Fruit fly (Drosophila melanogaster) whole organism, prepupa: ENCODE results near the gene Sems.

Experiments used
- Blimp-1 ChIP-seq: fragments of 200-800 bp; sonication (Bioruptor generic); optimal IDR thresholded peaks from 3 replicates; lab custom pipeline; 2017; ENCODE audit warnings: missing biosample characterization, missing genetic modification characterization, mild to moderate bottlenecking, moderate library complexity, missing genetic modification reagents
- CG10631 ChIP-seq: fragments of 200-800 bp; sonication (Bioruptor generic); optimal IDR thresholded peaks from 2 replicates; lab custom pipeline; 2016; ENCODE audit warnings: missing biosample characterization, missing genetic modification characterization
- CG10669 ChIP-seq: fragments of 200-800 bp; sonication (Bioruptor generic); optimal IDR thresholded peaks from 3 replicates; lab custom pipeline; 2018; ENCODE audit warnings: missing biosample characterization, mild to moderate bottlenecking, missing genetic modification characterization, moderate library complexity
- CG11294 ChIP-seq: fragments of 200-800 bp; sonication (Bioruptor generic); IDR thresholded peaks from 2 replicates; pipeline ENCODE4 v1.3.6; 2022; ENCODE audit warnings: missing biosample characterization, missing genetic modification characterization
- CG11762 ChIP-seq: fragments of 200-800 bp; sonication (Bioruptor generic); optimal IDR thresholded peaks from 3 replicates; lab custom pipeline; 2016; ENCODE audit warnings: missing biosample characterization, missing genetic modification characterization; ENCODE audit not compliant: insufficient read depth
- CG11902 ChIP-seq: fragments of 200-800 bp; sonication (Bioruptor generic); optimal IDR thresholded peaks from 3 replicates; lab custom pipeline; 2016; ENCODE audit warnings: missing biosample characterization, missing genetic modification characterization
- CG15336 ChIP-seq: fragments of 200-800 bp; sonication (Bioruptor generic); IDR thresholded peaks from 2 replicates; pipeline ENCODE4 v1.3.6; 2022; ENCODE audit warnings: missing biosample characterization, missing genetic modification characterization
- CG1621 ChIP-seq: fragments of 200-800 bp; sonication (Bioruptor generic); optimal IDR thresholded peaks from 3 replicates; lab custom pipeline; 2018; ENCODE audit warnings: missing biosample characterization, mild to moderate bottlenecking, missing genetic modification characterization
- CG16779 ChIP-seq: fragments of 200-800 bp; sonication (Bioruptor generic); optimal IDR thresholded peaks from 3 replicates; lab custom pipeline; 2017; ENCODE audit warnings: missing biosample characterization, mild to moderate bottlenecking, missing genetic modification characterization
- CG3032 ChIP-seq: fragments of 200-800 bp; optimal IDR thresholded peaks from 2 replicates; lab custom pipeline; 2019; ENCODE audit warnings: missing biosample characterization, mild to moderate bottlenecking, missing genetic modification characterization, moderate library complexity
- CG31627 ChIP-seq: fragments of 200-800 bp; sonication (Bioruptor generic); optimal IDR thresholded peaks from 3 replicates; lab custom pipeline; 2016; ENCODE audit warnings: missing biosample characterization, missing genetic modification characterization
- CG32006 ChIP-seq: fragments of 200-800 bp; sonication (Bioruptor generic); optimal IDR thresholded peaks from 3 replicates; lab custom pipeline; 2017; ENCODE audit warnings: missing biosample characterization, mild to moderate bottlenecking, missing genetic modification characterization
- CG34406 ChIP-seq: fragments of 200-800 bp; sonication (Bioruptor generic); optimal IDR thresholded peaks from 3 replicates; lab custom pipeline; 2016; ENCODE audit warnings: missing biosample characterization, missing genetic modification characterization
- CG3919 ChIP-seq: fragments of 200-800 bp; sonication (Bioruptor generic); optimal IDR thresholded peaks from 3 replicates; lab custom pipeline; 2016; ENCODE audit warnings: missing biosample characterization, missing genetic modification characterization
- CG4318 ChIP-seq: fragments of 200-800 bp; sonication (Bioruptor generic); optimal IDR thresholded peaks from 3 replicates; lab custom pipeline; 2017; ENCODE audit warnings: missing biosample characterization, mild to moderate bottlenecking, missing genetic modification characterization
- CG6163 ChIP-seq: fragments of 200-800 bp; sonication (Bioruptor generic); IDR thresholded peaks from 3 replicates; pipeline ENCODE4 v1.3.6; 2022; ENCODE audit warnings: missing biosample characterization, missing genetic modification characterization
- CG6276 ChIP-seq: fragments of 200-800 bp; sonication (Bioruptor generic); optimal IDR thresholded peaks from 2 replicates; lab custom pipeline; 2017; ENCODE audit warnings: missing biosample characterization, mild to moderate bottlenecking, missing genetic modification characterization
- CG6792 ChIP-seq: fragments of 200-800 bp; sonication (Bioruptor generic); optimal IDR thresholded peaks from 3 replicates; lab custom pipeline; 2016; ENCODE audit warnings: missing biosample characterization, missing genetic modification characterization
- CG6808 ChIP-seq: fragments of 200-800 bp; sonication (Bioruptor generic); optimal IDR thresholded peaks from 3 replicates; lab custom pipeline; 2017; ENCODE audit warnings: missing biosample characterization, missing genetic modification characterization, mild to moderate bottlenecking, moderate library complexity, missing genetic modification reagents
- CG6854 ChIP-seq: fragments of 200-800 bp; sonication (Bioruptor generic); optimal IDR thresholded peaks from 2 replicates; lab custom pipeline; 2017; ENCODE audit warnings: missing biosample characterization, mild to moderate bottlenecking, missing genetic modification characterization
- CG7368 ChIP-seq: fragments of 200-800 bp; sonication (Bioruptor generic); optimal IDR thresholded peaks from 3 replicates; lab custom pipeline; 2016; ENCODE audit warnings: missing biosample characterization, missing genetic modification characterization
- CG8319 ChIP-seq: fragments of 200-800 bp; sonication (Bioruptor generic); optimal IDR thresholded peaks from 3 replicates; lab custom pipeline; 2016; ENCODE audit warnings: missing biosample characterization, missing genetic modification characterization
- CG8632 ChIP-seq: fragments of 200-800 bp; sonication (Bioruptor generic); optimal IDR thresholded peaks from 3 replicates; lab custom pipeline; 2016; ENCODE audit warnings: missing biosample characterization, missing genetic modification characterization
- CG9139 ChIP-seq: fragments of 200-800 bp; sonication (Bioruptor generic); optimal IDR thresholded peaks from 3 replicates; lab custom pipeline; 2017; ENCODE audit warnings: missing biosample characterization, mild to moderate bottlenecking, missing genetic modification characterization
- Eip75B ChIP-seq: fragments of 200-800 bp; sonication (Bioruptor generic); optimal IDR thresholded peaks from 3 replicates; lab custom pipeline; 2016; ENCODE audit warnings: missing biosample characterization, missing genetic modification characterization
- Eip93F ChIP-seq: fragments of 200-800 bp; sonication (Bioruptor generic); optimal IDR thresholded peaks from 2 replicates; lab custom pipeline; 2016; ENCODE audit warnings: missing biosample characterization, mild to moderate bottlenecking, missing genetic modification characterization
- Ets21C ChIP-seq: fragments of 200-800 bp; sonication (Bioruptor generic); optimal IDR thresholded peaks from 3 replicates; lab custom pipeline; 2016; ENCODE audit warnings: missing biosample characterization, missing genetic modification characterization
- Ets96B ChIP-seq: fragments of 200-800 bp; optimal IDR thresholded peaks from 2 replicates; lab custom pipeline; 2019; ENCODE audit warnings: missing biosample characterization, mild to moderate bottlenecking, missing genetic modification characterization, moderate library complexity
- Gug ChIP-seq: fragments of 200-800 bp; sonication (Bioruptor generic); IDR thresholded peaks from 2 replicates; pipeline ENCODE4 v1.3.6; 2022; ENCODE audit warnings: missing biosample characterization, missing genetic modification characterization
- Hr38 ChIP-seq: sonication (Bioruptor generic); optimal IDR thresholded peaks from 2 replicates; lab custom pipeline; 2016; ENCODE audit warnings: missing biosample characterization, missing genetic modification characterization
- Met ChIP-seq: fragments of 200-800 bp; sonication (Bioruptor generic); optimal IDR thresholded peaks from 3 replicates; lab custom pipeline; 2016; ENCODE audit warnings: missing biosample characterization, missing genetic modification characterization
- OdsH ChIP-seq: fragments of 200-800 bp; sonication (Bioruptor generic); optimal IDR thresholded peaks from 3 replicates; lab custom pipeline; 2016; ENCODE audit warnings: missing biosample characterization, missing genetic modification characterization
- Smox ChIP-seq: fragments of 200-800 bp; sonication (Bioruptor generic); optimal IDR thresholded peaks from 3 replicates; lab custom pipeline; 2016; ENCODE audit warnings: missing biosample characterization, missing genetic modification characterization
- Sox102F ChIP-seq: fragments of 200-800 bp; sonication (Bioruptor generic); optimal IDR thresholded peaks from 2 replicates; lab custom pipeline; 2016; ENCODE audit warnings: missing biosample characterization, mild to moderate bottlenecking, missing genetic modification characterization
- Sox15 ChIP-seq: fragments of 200-800 bp; sonication (Bioruptor generic); optimal IDR thresholded peaks from 3 replicates; lab custom pipeline; 2016; ENCODE audit warnings: missing biosample characterization, missing genetic modification characterization
- dac ChIP-seq: fragments of 200-800 bp; sonication (Bioruptor generic); optimal IDR thresholded peaks from 2 replicates; lab custom pipeline; 2017; ENCODE audit warnings: missing biosample characterization, mild to moderate bottlenecking, missing genetic modification characterization
- dsx ChIP-seq: fragments of 200-800 bp; optimal IDR thresholded peaks from 3 replicates; lab custom pipeline; 2019; ENCODE audit warnings: missing biosample characterization, mild to moderate bottlenecking, missing genetic modification characterization, moderate library complexity; ENCODE audit not compliant: poor library complexity, severe bottlenecking
- esn ChIP-seq: fragments of 200-800 bp; sonication (Bioruptor generic); optimal IDR thresholded peaks from 2 replicates; lab custom pipeline; 2016; ENCODE audit warnings: missing biosample characterization, mild to moderate bottlenecking, missing genetic modification characterization, moderate library complexity
- fd59A ChIP-seq: fragments of 200-800 bp; sonication (Bioruptor generic); optimal IDR thresholded peaks from 2 replicates; lab custom pipeline; 2017; ENCODE audit warnings: missing biosample characterization, mild to moderate bottlenecking, missing genetic modification characterization, missing genetic modification reagents
- fd85E ChIP-seq: fragments of 200-800 bp; sonication (Bioruptor generic); optimal IDR thresholded peaks from 3 replicates; lab custom pipeline; 2016; ENCODE audit warnings: missing biosample characterization, missing genetic modification characterization
- fkh ChIP-seq: fragments of 200-800 bp; sonication (Bioruptor generic); optimal IDR thresholded peaks from 3 replicates; lab custom pipeline; 2017; ENCODE audit warnings: missing biosample characterization, mild to moderate bottlenecking, missing genetic modification characterization, moderate library complexity
- lz ChIP-seq: fragments of 200-800 bp; sonication (Bioruptor generic); optimal IDR thresholded peaks from 3 replicates; lab custom pipeline; 2016; ENCODE audit warnings: missing biosample characterization, missing genetic modification characterization
- net ChIP-seq: fragments of 200-800 bp; sonication (Bioruptor generic); optimal IDR thresholded peaks from 3 replicates; lab custom pipeline; 2016; ENCODE audit warnings: missing biosample characterization, missing genetic modification characterization
- pdm3 ChIP-seq: fragments of 200-800 bp; sonication (Bioruptor generic); optimal IDR thresholded peaks from 3 replicates; lab custom pipeline; 2016; ENCODE audit warnings: missing biosample characterization, missing genetic modification characterization
- spab ChIP-seq: fragments of 200-800 bp; sonication (Bioruptor generic); optimal IDR thresholded peaks from 2 replicates; lab custom pipeline; 2017; ENCODE audit warnings: missing biosample characterization, mild to moderate bottlenecking, missing genetic modification characterization, missing genetic modification reagents
- svp ChIP-seq: fragments of 200-800 bp; sonication (Bioruptor generic); peaks from one replicate; lab custom pipeline; 2016; ENCODE audit warnings: missing biosample characterization, missing genetic modification characterization
- topi ChIP-seq: fragments of 200-800 bp; sonication (Bioruptor generic); optimal IDR thresholded peaks from 3 replicates; lab custom pipeline; 2016; ENCODE audit warnings: missing biosample characterization, missing genetic modification characterization

Sems gene

DNA sequence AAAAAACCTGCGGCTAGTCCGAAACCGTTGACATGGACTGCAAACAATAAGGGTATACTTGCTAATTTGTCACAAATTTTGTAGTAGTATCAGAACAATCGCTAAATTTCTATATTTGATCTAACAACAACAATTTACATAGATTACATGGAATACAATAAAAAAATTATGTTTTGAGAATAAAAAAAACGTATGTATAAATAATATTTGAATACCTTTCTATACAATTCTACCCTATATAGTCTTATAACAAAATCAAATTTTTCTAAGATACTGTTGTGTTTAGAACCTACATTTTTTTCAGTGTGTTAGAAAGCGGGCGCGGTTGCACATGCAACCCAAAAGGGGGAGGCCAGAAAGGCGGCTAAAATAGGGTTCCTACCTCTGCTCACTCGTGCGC is 26.8 kb upstream of the Sems start (continued):
- peak; percentile 49 for TF ChIP-seq CG4318 (GFP tag; lab: Kevin White, UChicago)
- peak; percentile 12 for TF ChIP-seq CG8632 (GFP tag; lab: Kevin White, UChicago)
- no peak for TF ChIP-seq CG1621
- TF ChIP-seq fd59A (GFP tag; lab: Kevin White, UChicago): no peak
- TF ChIP-seq CG6792: peak; percentile 5
- TF ChIP-seq Sox15 (GFP tag; lab: Kevin White, UChicago): no peak
- TF ChIP-seq CG16779 (tag; lab: Kevin White, UChicago): no peak
- no peak for TF ChIP-seq fkh (GFP tag; lab: Kevin White, UChicago)
- no peak for TF ChIP-seq CG31627 (GFP tag; lab: Kevin White, UChicago)
- TF ChIP-seq Smox (GFP tag; lab: Kevin White, UChicago): peak; percentile 8
- TF ChIP-seq Ets96B (tag; lab: Kevin White, UChicago): peak; percentile 33
- TF ChIP-seq CG6854 (GFP tag; lab: Kevin White, UChicago): no peak
- peak; percentile 49 for TF ChIP-seq CG6276 (GFP tag; lab: Kevin White, UChicago)
- no peak for TF ChIP-seq Blimp-1 (GFP tag; lab: Kevin White, UChicago)
- no peak for TF ChIP-seq CG6808 (GFP tag; lab: Kevin White, UChicago)
- TF ChIP-seq fd85E (GFP tag; lab: Kevin White, UChicago): no peak
- TF ChIP-seq net (GFP tag; lab: Kevin White, UChicago): no peak
- peak; percentile 38 for TF ChIP-seq CG3919
- peak; percentile 71 for TF ChIP-seq svp (GFP tag; lab: Kevin White, UChicago)
- peak; percentile 19 for TF ChIP-seq lz (GFP tag; lab: Kevin White, UChicago)
- TF ChIP-seq Met (GFP tag; lab: Kevin White, UChicago): peak; percentile 54
- peak; percentile 57 for TF ChIP-seq CG15336
- peak; percentile 14 for TF ChIP-seq Eip75B (GFP tag; lab: Kevin White, UChicago)
- TF ChIP-seq spab (GFP tag; lab: Kevin White, UChicago): no peak
- TF ChIP-seq CG11762 (GFP tag; lab: Kevin White, UChicago): no peak
- TF ChIP-seq CG11294 (GFP tag; lab: Robert Waterston, UW): no peak

- TF ChIP-seq CG6276 (GFP tag; lab: Kevin White, UChicago): peak; percentile 17
- no peak for TF ChIP-seq CG10631
- TF ChIP-seq Hr38 (GFP tag; lab: Kevin White, UChicago): no peak
- TF ChIP-seq CG4318 (GFP tag; lab: Kevin White, UChicago): peak; percentile 41
- TF ChIP-seq CG16779 (tag; lab: Kevin White, UChicago): no peak
- peak; percentile 57 for TF ChIP-seq CG32006 (GFP tag; lab: Kevin White, UChicago)
- TF ChIP-seq pdm3 (GFP tag; lab: Kevin White, UChicago): no peak
- TF ChIP-seq CG7368: no peak
- TF ChIP-seq Met (GFP tag; lab: Kevin White, UChicago): no peak
- no peak for TF ChIP-seq dsx (GFP tag; lab: Kevin White, UChicago)
- no peak for TF ChIP-seq CG6854 (GFP tag; lab: Kevin White, UChicago)
- TF ChIP-seq CG6792: no peak
- no peak for TF ChIP-seq lz (GFP tag; lab: Kevin White, UChicago)
- peak; percentile 65 for TF ChIP-seq svp (GFP tag; lab: Kevin White, UChicago)
- TF ChIP-seq CG1621: no peak
- TF ChIP-seq esn: no peak
- TF ChIP-seq CG9139 (GFP tag; lab: Kevin White, UChicago): no peak
- no peak for TF ChIP-seq CG34406 (GFP tag; lab: Kevin White, UChicago)
- no peak for TF ChIP-seq CG11762 (GFP tag; lab: Kevin White, UChicago)
- no peak for TF ChIP-seq CG6808 (GFP tag; lab: Kevin White, UChicago)
- TF ChIP-seq CG8319: no peak
- TF ChIP-seq OdsH (GFP tag; lab: Kevin White, UChicago): peak; percentile 6
- TF ChIP-seq CG31627 (GFP tag; lab: Kevin White, UChicago): no peak
- no peak for TF ChIP-seq Ets21C (GFP tag; lab: Kevin White, UChicago)
- TF ChIP-seq fd85E (GFP tag; lab: Kevin White, UChicago): no peak
- TF ChIP-seq CG10669: no peak
- TF ChIP-seq CG3032 (tag; lab: Kevin White, UChicago): no peak
- TF ChIP-seq CG11902 (GFP tag; lab: Kevin White, UChicago): no peak
- TF ChIP-seq fd59A (GFP tag; lab: Kevin White, UChicago): no peak
- no peak for TF ChIP-seq spab (GFP tag; lab: Kevin White, UChicago)
- no peak for TF ChIP-seq CG15336
- no peak for TF ChIP-seq Gug (GFP tag; lab: Robert Waterston, UW)
- TF ChIP-seq CG6163 (GFP tag; lab: Robert Waterston, UW): no peak
- TF ChIP-seq Blimp-1 (GFP tag; lab: Kevin White, UChicago): no peak
- no peak for TF ChIP-seq dac (GFP tag; lab: Kevin White, UChicago)
- no peak for TF ChIP-seq CG8632 (GFP tag; lab: Kevin White, UChicago)
- no peak for TF ChIP-seq Smox (GFP tag; lab: Kevin White, UChicago)
- no peak for TF ChIP-seq Eip75B (GFP tag; lab: Kevin White, UChicago)
- TF ChIP-seq Sox102F (GFP tag; lab: Kevin White, UChicago): no peak
- no peak for TF ChIP-seq topi (GFP tag; lab: Kevin White, UChicago)
- no peak for TF ChIP-seq Eip93F
Measured at dm6 chr3L:20982544-20982943, 26.0 kb upstream of the Sems start.
